Worm (Caenorhabditis elegans): ENCODE data around the gene C45B2.1.

C45B2.1 gene

DNA sequence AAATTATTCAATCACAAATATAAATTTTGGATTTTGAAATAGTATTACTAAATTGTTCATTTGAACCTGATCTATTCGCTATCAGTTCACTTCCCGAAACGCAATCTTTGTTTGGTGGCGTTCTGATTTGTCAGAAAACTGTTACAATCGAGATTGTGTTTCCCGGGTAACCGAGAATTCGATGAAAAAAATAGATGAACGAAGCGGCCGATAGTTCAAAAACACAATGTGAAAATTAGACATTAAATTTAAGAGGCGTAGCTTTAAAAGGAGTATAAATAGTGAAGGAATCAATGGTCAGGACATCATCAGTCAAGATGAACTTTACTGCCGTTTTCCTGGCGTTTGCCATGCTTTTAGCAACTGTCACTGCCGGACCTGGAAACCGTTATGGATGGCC, at the start of gene C45B2.1:
TSS of gene C45B2.1 (plus strand) at position 301 of the 400 bp plus-strand sequence.
- TF ChIP-seq ceh-82 (tag; optimal IDR thresholded peaks at IDR 0.05) = no peak
- no peak for TF ChIP-seq gmeb-1 (tag; optimal IDR thresholded peaks at IDR 0.05)
- TF ChIP-seq fos-1 (tag; optimal IDR thresholded peaks at IDR 0.05) = no peak
- TF ChIP-seq nhr-23 (tag; optimal IDR thresholded peaks at IDR 0.05) = no peak
- TF ChIP-seq nhr-237 (tag; optimal IDR thresholded peaks at IDR 0.05) = no peak
- no peak for TF ChIP-seq ceh-16 (tag; optimal IDR thresholded peaks at IDR 0.05)
- TF ChIP-seq peb-1 (tag; optimal IDR thresholded peaks at IDR 0.05) = no peak
- TF ChIP-seq crh-2 (tag; optimal IDR thresholded peaks at IDR 0.05) = no peak
- TF ChIP-seq mbf-1 (tag; optimal IDR thresholded peaks at IDR 0.05) = no peak
- no peak for TF ChIP-seq blmp-1 (tag; optimal IDR thresholded peaks at IDR 0.05; ENCODE audit: insufficient read depth)
- TF ChIP-seq aly-2 (tag; optimal IDR thresholded peaks at IDR 0.05) = no peak
- no peak for TF ChIP-seq skn-1 (tag; optimal IDR thresholded peaks at IDR 0.05)
- TF ChIP-seq nhr-21 (tag; optimal IDR thresholded peaks at IDR 0.05) = no peak

DNA sequence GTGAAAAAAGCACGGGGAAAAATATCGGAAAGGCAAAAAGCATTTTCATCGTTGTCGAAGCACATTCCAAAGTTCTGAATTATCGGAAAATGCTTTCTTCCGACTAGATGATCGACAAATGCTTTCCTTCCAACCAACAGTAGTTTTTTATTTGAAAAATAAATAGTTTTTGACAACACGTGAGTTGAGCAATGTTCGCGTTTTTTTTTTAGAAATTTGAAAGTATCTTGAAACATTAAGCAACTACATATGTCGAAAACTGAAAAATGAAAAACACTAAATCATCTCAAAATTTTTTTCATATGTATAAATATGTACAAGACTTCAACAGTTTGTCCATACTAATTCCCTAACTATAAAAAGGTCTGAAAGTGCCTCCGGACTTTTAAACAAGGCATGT, 46.4 kb upstream of the C45B2.1 start, which contains the start of gene hsp-25:
TSS of gene hsp-25 (minus strand) at position 101 of the 400 bp plus-strand sequence.
- TF ChIP-seq unc-39 (tag; optimal IDR thresholded peaks at IDR 0.05) = no peak
- TF ChIP-seq sem-4 (tag; optimal IDR thresholded peaks at IDR 0.05) = no peak
- no peak for TF ChIP-seq snpc-4 (tag; optimal IDR thresholded peaks at IDR 0.05)
- no peak for TF ChIP-seq egl-27 (tag; optimal IDR thresholded peaks at IDR 0.05)
- TF ChIP-seq blmp-1 (tag; optimal IDR thresholded peaks at IDR 0.05; ENCODE audit: insufficient read depth) = no peak
- TF ChIP-seq nhr-11 (tag; optimal IDR thresholded peaks at IDR 0.05) = no peak
- no peak for TF ChIP-seq ztf-1 (GFP tag; conservative IDR thresholded peaks at IDR 0.05)
- no peak for TF ChIP-seq F13H6.1 (tag; optimal IDR thresholded peaks at IDR 0.05)
- no peak for TF ChIP-seq nhr-23 (tag; optimal IDR thresholded peaks at IDR 0.05)
- TF ChIP-seq Y55F3AM.14 (GFP tag; optimal IDR thresholded peaks at IDR 0.05) = no peak
- no peak for TF ChIP-seq C34F6.9 (tag; optimal IDR thresholded peaks at IDR 0.05)
- TF ChIP-seq ZK546.5 (tag; optimal IDR thresholded peaks at IDR 0.05) = no peak
- TF ChIP-seq mdl-1 (tag; optimal IDR thresholded peaks at IDR 0.05) = no peak
- TF ChIP-seq nhr-237 (tag; optimal IDR thresholded peaks at IDR 0.05) = no peak
- TF ChIP-seq lin-11 (tag; optimal IDR thresholded peaks at IDR 0.05) = no peak
- TF ChIP-seq ceh-82 (tag; optimal IDR thresholded peaks at IDR 0.05) = no peak

DNA sequence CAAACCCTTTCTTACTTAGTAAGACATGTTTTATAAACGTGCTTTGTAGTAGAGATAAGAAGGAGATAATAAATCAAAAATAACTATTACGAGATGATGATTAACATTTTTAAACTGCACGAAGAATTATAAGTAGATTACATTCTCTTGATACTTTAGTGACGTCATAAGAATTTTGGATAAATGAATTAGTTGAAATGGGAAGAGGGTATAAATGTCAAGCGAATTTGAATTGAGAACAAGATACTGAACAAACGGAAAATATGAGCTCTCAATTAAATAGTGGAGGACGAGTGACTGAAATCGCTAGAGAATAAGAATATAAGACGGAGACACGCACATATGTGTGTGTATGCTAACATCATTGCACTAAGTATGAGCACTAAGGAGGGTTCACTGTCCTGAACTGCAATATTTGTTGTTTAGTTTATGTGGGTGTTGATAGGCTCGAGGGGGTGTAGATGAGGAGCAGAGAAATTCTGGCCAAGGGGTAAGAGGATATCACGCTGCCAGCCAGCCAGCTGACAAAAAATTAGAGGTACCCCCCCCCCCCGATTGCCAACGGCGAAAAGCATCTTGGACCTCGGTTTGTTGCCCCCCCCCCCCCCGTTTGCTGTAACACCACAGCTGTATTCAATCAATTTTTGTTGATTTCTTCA, 45.4 kb upstream of the C45B2.1 start:
- no peak for TF ChIP-seq ceh-16 (tag; optimal IDR thresholded peaks at IDR 0.05)
- TF ChIP-seq blmp-1 (tag; optimal IDR thresholded peaks at IDR 0.05; ENCODE audit: insufficient read depth) = no peak
- no peak for TF ChIP-seq dmd-4 (tag; optimal IDR thresholded peaks at IDR 0.05)
- no peak for TF ChIP-seq nhr-77 (tag; optimal IDR thresholded peaks at IDR 0.05)
- no peak for TF ChIP-seq elt-1 (tag; optimal IDR thresholded peaks at IDR 0.05)
- no peak for TF ChIP-seq egl-27 (tag; optimal IDR thresholded peaks at IDR 0.05)
- TF ChIP-seq nhr-6 (tag; optimal IDR thresholded peaks at IDR 0.05) = no peak
- TF ChIP-seq ztf-1 (GFP tag; conservative IDR thresholded peaks at IDR 0.05) = no peak
- TF ChIP-seq crh-2 (tag; optimal IDR thresholded peaks at IDR 0.05) = peak; percentile 48
- no peak for TF ChIP-seq mdl-1 (tag; optimal IDR thresholded peaks at IDR 0.05)
- no peak for TF ChIP-seq ama-1 (optimal IDR thresholded peaks at IDR 0.05)
- TF ChIP-seq peb-1 (tag; optimal IDR thresholded peaks at IDR 0.05) = no peak
- peak; percentile 20 for TF ChIP-seq C34F6.9 (tag; optimal IDR thresholded peaks at IDR 0.05)
- no peak for TF ChIP-seq sma-3 (GFP tag; optimal IDR thresholded peaks at IDR 0.05)
- no peak for TF ChIP-seq F13H6.1 (tag; optimal IDR thresholded peaks at IDR 0.05)
- no peak for TF ChIP-seq ztf-11 (tag; optimal IDR thresholded peaks at IDR 0.05)
- TF ChIP-seq aly-2 (tag; optimal IDR thresholded peaks at IDR 0.05) = no peak
- TF ChIP-seq alr-1 (tag; optimal IDR thresholded peaks at IDR 0.05) = no peak
- TF ChIP-seq unc-39 (tag; optimal IDR thresholded peaks at IDR 0.05) = no peak
- no peak for TF ChIP-seq sem-4 (tag; optimal IDR thresholded peaks at IDR 0.05)
- no peak for TF ChIP-seq snpc-4 (tag; optimal IDR thresholded peaks at IDR 0.05)
- no peak for TF ChIP-seq skn-1 (tag; optimal IDR thresholded peaks at IDR 0.05)
- no peak for TF ChIP-seq Y55F3AM.14 (GFP tag; optimal IDR thresholded peaks at IDR 0.05)
- TF ChIP-seq nhr-11 (tag; optimal IDR thresholded peaks at IDR 0.05) = no peak
- TF ChIP-seq nhr-21 (tag; optimal IDR thresholded peaks at IDR 0.05) = no peak
- no peak for TF ChIP-seq R02D3.7 (tag; optimal IDR thresholded peaks at IDR 0.05)
- no peak for TF ChIP-seq nhr-23 (tag; optimal IDR thresholded peaks at IDR 0.05)
- TF ChIP-seq mab-5 (tag; optimal IDR thresholded peaks at IDR 0.05) = no peak
- peak; percentile 44 for TF ChIP-seq ztf-4 (tag; optimal IDR thresholded peaks at IDR 0.05)
- TF ChIP-seq ceh-82 (tag; optimal IDR thresholded peaks at IDR 0.05) = no peak
- peak in 1 of 2 experiments; percentile 27 for TF ChIP-seq lsy-2 (tag; optimal IDR thresholded peaks at IDR 0.05)
